Worm (Caenorhabditis elegans) whole organism, late embryonic: ENCODE measurements around the gene F53F4.16.

Experiments used
- C08G9.2 ChIP-seq: sonication (generic microtip); optimal IDR thresholded peaks from 2 replicates; lab custom pipeline; 2016; ENCODE audit warnings: mild to moderate bottlenecking, missing genetic modification characterization, moderate library complexity, missing compliant biosample characterization
- C38D4.7 ChIP-seq: fragments of 200-800 bp; sonication (Bioruptor generic); optimal IDR thresholded peaks from 2 replicates; lab custom pipeline; 2018; ENCODE audit warnings: mild to moderate bottlenecking, missing genetic modification characterization, moderate library complexity, missing compliant biosample characterization
- F13H6.1 ChIP-seq: sonication (generic microtip); optimal IDR thresholded peaks from 2 replicates; lab custom pipeline; 2016; ENCODE audit warnings: missing genetic modification characterization, missing compliant biosample characterization
- K09A11.1 ChIP-seq: sonication (generic microtip); optimal IDR thresholded peaks from 2 replicates; lab custom pipeline; 2017; ENCODE audit warnings: antibody characterized with exemption, mild to moderate bottlenecking, missing genetic modification characterization, missing compliant biosample characterization; ENCODE audit not compliant: insufficient read depth
- ahr-1 ChIP-seq: sonication (generic microtip); optimal IDR thresholded peaks from 2 replicates; lab custom pipeline; 2016; ENCODE audit warnings: missing genetic modification characterization, missing compliant biosample characterization
- ceh-18 ChIP-seq: sonication (generic microtip); optimal IDR thresholded peaks from 2 replicates; lab custom pipeline; 2016; ENCODE audit warnings: missing genetic modification characterization, missing compliant biosample characterization
- ceh-24 ChIP-seq: sonication (generic microtip); optimal IDR thresholded peaks from 2 replicates; lab custom pipeline; 2016; ENCODE audit warnings: mild to moderate bottlenecking, missing genetic modification characterization, missing compliant biosample characterization
- ceh-30 ChIP-seq: fragments of 150-350 bp; optimal IDR thresholded peaks from 2 replicates; lab custom pipeline; 2014; ENCODE audit warnings: missing biosample characterization, missing genetic modification characterization
- ceh-31 ChIP-seq: sonication (generic microtip); optimal IDR thresholded peaks from 2 replicates; lab custom pipeline; 2016; ENCODE audit warnings: missing genetic modification characterization, missing compliant biosample characterization
- ceh-34 ChIP-seq: sonication (generic microtip); optimal IDR thresholded peaks from 2 replicates; lab custom pipeline; 2016; ENCODE audit warnings: mild to moderate bottlenecking, missing genetic modification characterization, missing compliant biosample characterization
- ceh-48 ChIP-seq: sonication (generic microtip); optimal IDR thresholded peaks from 2 replicates; lab custom pipeline; 2016; ENCODE audit warnings: missing genetic modification characterization, inconsistent platforms, missing compliant biosample characterization
- ceh-9 ChIP-seq: sonication (generic microtip); optimal IDR thresholded peaks from 2 replicates; lab custom pipeline; 2016; ENCODE audit warnings: mild to moderate bottlenecking, missing genetic modification characterization, inconsistent platforms, missing compliant biosample characterization
- dmd-4 ChIP-seq: sonication (generic microtip); optimal IDR thresholded peaks from 2 replicates; lab custom pipeline; 2016; ENCODE audit warnings: borderline replicate concordance, missing genetic modification characterization, missing compliant biosample characterization
- dve-1 ChIP-seq: sonication (generic microtip); optimal IDR thresholded peaks from 2 replicates; lab custom pipeline; 2017; ENCODE audit warnings: antibody characterized with exemption, mild to moderate bottlenecking, missing genetic modification characterization, missing compliant biosample characterization
- elt-2 ChIP-seq: sonication (generic microtip); optimal IDR thresholded peaks from 2 replicates; lab custom pipeline; 2016; ENCODE audit warnings: missing genetic modification reagents, missing genetic modification characterization, missing compliant biosample characterization
- fax-1 ChIP-seq: sonication (generic microtip); optimal IDR thresholded peaks from 2 replicates; lab custom pipeline; 2016; ENCODE audit warnings: missing genotype, missing genetic modification characterization, missing compliant biosample characterization
- fkh-10 ChIP-seq: fragments of 150-350 bp; optimal IDR thresholded peaks from 2 replicates; lab custom pipeline; 2014; ENCODE audit warnings: missing biosample characterization, missing genetic modification reagents, missing genetic modification characterization
- hlh-13 ChIP-seq: fragments of 200-800 bp; sonication (Bioruptor generic); optimal IDR thresholded peaks from 2 replicates; lab custom pipeline; 2018; ENCODE audit warnings: mild to moderate bottlenecking, missing genetic modification characterization, missing compliant biosample characterization
- hlh-15 ChIP-seq: sonication (generic microtip); optimal IDR thresholded peaks from 2 replicates; lab custom pipeline; 2016; ENCODE audit warnings: missing genetic modification characterization, missing compliant biosample characterization
- hlh-30 ChIP-seq: sonication (generic microtip); optimal IDR thresholded peaks from 2 replicates; lab custom pipeline; 2017; ENCODE audit warnings: antibody characterized with exemption, missing genetic modification characterization, missing compliant biosample characterization; ENCODE audit not compliant: insufficient read depth
- hlh-8 ChIP-seq: sonication (generic microtip); optimal IDR thresholded peaks from 2 replicates; lab custom pipeline; 2016; ENCODE audit warnings: missing genotype, missing genetic modification characterization, missing compliant biosample characterization
- lin-11 ChIP-seq: fragments of 200-800 bp; sonication (Bioruptor generic); optimal IDR thresholded peaks from 2 replicates; lab custom pipeline; 2018; ENCODE audit warnings: mild to moderate bottlenecking, missing genetic modification characterization, missing compliant biosample characterization
- mec-3 ChIP-seq: sonication (generic microtip); optimal IDR thresholded peaks from 2 replicates; lab custom pipeline; 2016; ENCODE audit warnings: borderline replicate concordance, missing genetic modification characterization, missing compliant biosample characterization
- nfya-1 ChIP-seq: sonication (generic microtip); optimal IDR thresholded peaks from 2 replicates; lab custom pipeline; 2017; ENCODE audit warnings: missing genetic modification characterization, mild to moderate bottlenecking, missing compliant biosample characterization, antibody characterized with exemption, moderate library complexity
- pha-2 ChIP-seq: sonication (generic microtip); optimal IDR thresholded peaks from 2 replicates; lab custom pipeline; 2017; ENCODE audit warnings: mild to moderate bottlenecking, missing genetic modification characterization, missing compliant biosample characterization
- pha-4 ChIP-seq: fragments of 150-350 bp; optimal IDR thresholded peaks from 2 replicates; lab custom pipeline; 2018; ENCODE audit warnings: missing biosample characterization, missing genetic modification reagents, missing genetic modification characterization
- pros-1 ChIP-seq: fragments of 150-350 bp; optimal IDR thresholded peaks from 2 replicates; lab custom pipeline; 2014; ENCODE audit warnings: missing biosample characterization, missing genetic modification reagents, missing genetic modification characterization
- ref-2 ChIP-seq: sonication (generic microtip); optimal IDR thresholded peaks from 2 replicates; lab custom pipeline; 2016; ENCODE audit warnings: missing genetic modification characterization, missing compliant biosample characterization
- tbx-2 ChIP-seq: sonication (generic microtip); optimal IDR thresholded peaks from 2 replicates; lab custom pipeline; 2016; ENCODE audit warnings: missing genetic modification characterization, missing compliant biosample characterization
- ttx-3 ChIP-seq: sonication (generic microtip); optimal IDR thresholded peaks from 2 replicates; lab custom pipeline; 2016; ENCODE audit warnings: missing genetic modification reagents, missing genetic modification characterization, missing compliant biosample characterization
- unc-42 ChIP-seq: sonication (generic microtip); optimal IDR thresholded peaks from 2 replicates; lab custom pipeline; 2016; ENCODE audit warnings: missing genotype, missing genetic modification characterization, missing compliant biosample characterization
- unc-55 ChIP-seq: sonication (generic microtip); optimal IDR thresholded peaks from 2 replicates; lab custom pipeline; 2017; ENCODE audit warnings: missing biosample characterization, missing genetic modification reagents, missing genetic modification characterization

Gene F53F4.16

DNA sequence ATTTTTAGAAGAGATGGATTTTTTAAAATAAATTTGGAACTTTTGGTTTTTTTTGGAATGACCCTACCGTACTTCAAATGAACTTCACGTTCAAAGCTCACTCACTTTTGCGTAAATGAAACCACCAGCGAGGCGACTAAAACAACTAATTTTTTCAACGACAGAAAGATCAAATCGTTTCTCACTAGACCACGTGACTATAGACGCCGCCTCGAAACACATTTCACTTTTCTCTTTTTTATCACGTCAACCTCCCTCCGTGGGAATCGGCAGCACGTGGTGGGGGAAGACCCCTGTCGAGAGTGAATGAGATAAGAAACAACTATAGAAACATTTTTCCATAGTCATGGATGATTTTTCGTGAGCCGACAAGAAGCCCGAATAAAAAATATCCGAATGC, 35.7 kb upstream of the F53F4.16 start:
- TF ChIP-seq ceh-18 (peak; percentile 19), elt-2 (peak; percentile 57), hlh-30 (peak; percentile 71), pha-4 (tag; lab: Kevin White, UChicago) (no peak), F13H6.1 (tag; lab: Kevin White, UChicago) (no peak)

DNA sequence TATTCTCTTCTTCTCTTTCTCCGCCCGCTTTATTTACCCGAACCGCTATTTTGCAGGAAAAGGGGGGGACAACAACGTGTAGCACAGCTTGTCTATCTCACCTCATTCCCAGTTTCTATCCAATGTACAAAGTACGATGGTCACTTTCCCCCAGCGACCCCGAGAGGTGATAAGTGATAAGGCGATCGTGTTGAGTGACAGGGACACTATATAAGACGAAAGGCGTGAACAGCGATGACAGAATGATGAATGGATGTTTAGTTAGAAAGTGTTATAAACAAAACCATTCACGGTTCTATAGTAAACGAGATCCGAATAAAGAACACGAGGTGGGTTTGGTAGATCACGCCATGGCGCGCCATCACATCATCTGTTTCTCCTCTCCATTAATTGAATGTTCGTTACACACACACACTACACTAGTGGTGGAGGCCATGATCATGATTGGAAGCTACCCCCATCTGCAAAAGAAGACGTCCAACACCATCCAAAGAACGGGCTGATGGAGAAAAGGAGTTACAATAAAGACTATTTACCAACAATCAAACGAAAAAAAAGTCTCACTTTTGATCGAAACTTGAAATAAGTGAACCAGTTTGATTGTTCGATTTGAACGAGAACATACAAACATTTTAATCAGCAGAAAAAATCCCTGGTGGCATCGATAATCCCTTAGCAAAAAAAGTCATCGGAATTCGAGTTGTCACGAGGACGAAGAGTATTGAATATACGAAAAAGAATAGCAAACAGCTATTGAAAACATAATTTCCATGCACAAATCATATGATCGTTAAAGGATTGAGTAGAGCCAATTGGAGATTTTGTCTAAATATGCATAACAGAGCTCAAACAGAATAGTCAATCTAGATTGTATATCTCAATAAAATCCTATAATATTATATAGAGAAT, 35.0 kb upstream of the F53F4.16 start:
- TF ChIP-seq unc-55 = peak; percentile 57
- TF ChIP-seq pha-4 (tag; lab: Kevin White, UChicago) = no peak
- TF ChIP-seq ref-2 = peak; percentile 29
- peak; percentile 53 for TF ChIP-seq elt-2

DNA sequence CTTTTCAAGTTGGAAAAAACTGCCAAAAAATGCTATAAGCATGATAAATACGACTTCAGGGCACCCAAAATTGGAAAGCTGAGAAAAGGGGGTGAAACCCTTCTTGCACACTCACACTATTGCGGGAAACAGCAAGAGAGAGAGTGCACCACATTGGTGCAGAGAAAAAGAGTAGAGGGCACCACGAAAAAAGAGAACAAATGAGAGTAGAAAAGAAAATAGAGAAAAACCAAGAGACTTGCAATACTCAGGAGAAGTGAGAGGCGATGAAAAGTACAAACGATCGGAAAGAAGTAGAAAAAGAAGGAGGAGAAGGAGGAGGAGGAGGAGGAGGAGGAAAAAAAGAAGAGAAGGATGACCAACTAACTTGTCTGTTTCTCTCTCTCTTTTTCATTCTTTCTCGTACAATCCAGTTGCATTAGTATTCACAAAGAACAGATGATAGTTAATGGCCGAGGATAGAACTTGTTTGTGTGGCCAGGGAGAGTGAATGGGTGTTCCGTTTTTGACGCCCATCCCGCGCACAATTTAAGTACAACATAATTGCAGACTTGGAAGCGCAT, 33.7 kb upstream of the F53F4.16 start:
- TF ChIP-seq ref-2 = peak; percentile 53
- no peak for TF ChIP-seq elt-2
- TF ChIP-seq pha-2 = no peak
- peak; percentile 78 for TF ChIP-seq ceh-31 (tag; lab: Kevin White, UChicago)
- TF ChIP-seq unc-42 (tag; lab: Kevin White, UChicago) = peak; percentile 59
- TF ChIP-seq ceh-34 (tag; lab: Kevin White, UChicago) = peak; percentile 55
- no peak for TF ChIP-seq ceh-9
- TF ChIP-seq fkh-10 (GFP tag; lab: Kevin White, UChicago) = no peak
- no peak for TF ChIP-seq lin-11
- TF ChIP-seq fax-1 = no peak
- TF ChIP-seq unc-55 = peak; percentile 52
- peak; percentile 5 for TF ChIP-seq K09A11.1 (tag; lab: Kevin White, UChicago)
- TF ChIP-seq tbx-2 (tag; lab: Kevin White, UChicago) = peak; percentile 62
- TF ChIP-seq hlh-13 (GFP tag; lab: Kevin White, UChicago) = no peak
- TF ChIP-seq pros-1 (tag; lab: Kevin White, UChicago) = peak; percentile 22
- TF ChIP-seq ceh-48 (tag; lab: Kevin White, UChicago) = peak; percentile 18
- peak; percentile 41 for TF ChIP-seq ceh-18
- TF ChIP-seq pha-4 (tag; lab: Kevin White, UChicago) = no peak
- TF ChIP-seq ahr-1 (tag; lab: Kevin White, UChicago) = no peak
- TF ChIP-seq C38D4.7 (GFP tag; lab: Kevin White, UChicago) = no peak
- peak; percentile 65 for TF ChIP-seq nfya-1 (tag; lab: Kevin White, UChicago)
- peak; percentile 3 for TF ChIP-seq C08G9.2 (tag; lab: Kevin White, UChicago)
- peak; percentile 21 for TF ChIP-seq dve-1 (tag; lab: Kevin White, UChicago)
- no peak for TF ChIP-seq ceh-30 (tag; lab: Kevin White, UChicago)
- no peak for TF ChIP-seq hlh-8 (tag; lab: Kevin White, UChicago)
- TF ChIP-seq mec-3 (tag; lab: Kevin White, UChicago) = no peak
- no peak for TF ChIP-seq ttx-3 (tag; lab: Kevin White, UChicago)
- TF ChIP-seq F13H6.1 (tag; lab: Kevin White, UChicago) = peak; percentile 20
- TF ChIP-seq, all 69 proteins: peak for 14

DNA sequence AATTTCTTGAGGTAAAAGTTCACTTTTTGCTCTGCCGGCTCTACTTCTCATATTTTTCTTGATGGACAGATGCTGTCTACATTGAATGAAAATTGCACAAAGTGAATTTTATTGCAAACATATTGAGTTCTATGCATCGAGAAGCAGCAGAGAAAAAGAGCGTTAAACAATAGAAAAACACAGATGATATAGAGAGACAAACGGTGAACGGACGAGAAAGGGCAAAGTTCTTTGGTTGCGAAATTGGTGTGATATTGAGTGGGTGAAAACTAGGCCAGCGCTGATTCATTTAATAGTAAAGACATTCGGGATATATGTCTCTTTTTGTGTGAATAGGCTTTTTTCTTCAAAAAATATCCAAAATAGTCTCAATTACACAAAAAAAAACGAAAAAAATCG, 32.8 kb upstream of the F53F4.16 start:
- no peak for TF ChIP-seq dmd-4
- no peak for TF ChIP-seq ceh-24 (tag; lab: Kevin White, UChicago)
- no peak for TF ChIP-seq hlh-15 (tag; lab: Kevin White, UChicago)
